Fruit fly (Drosophila melanogaster) whole organism, embryonic: ENCODE data around the gene Rbp.

Experiments
- BtbVII ChIP-seq: fragments of 200-800 bp; sonication (Bioruptor generic); optimal IDR thresholded peaks from 3 replicates; lab custom pipeline; 2017; ENCODE audit warnings: missing biosample characterization, mild to moderate bottlenecking, missing genetic modification characterization
- Bteb2 ChIP-seq: fragments of 200-800 bp; sonication (Bioruptor generic); optimal IDR thresholded peaks from 2 replicates; lab custom pipeline; 2016; ENCODE audit warnings: missing biosample characterization, missing genetic modification characterization
- CG13775 ChIP-seq: fragments of 200-800 bp; sonication (Bioruptor generic); optimal IDR thresholded peaks from 3 replicates; lab custom pipeline; 2017; ENCODE audit warnings: missing biosample characterization, mild to moderate bottlenecking, missing genetic modification characterization
- CG14441 ChIP-seq: fragments of 200-800 bp; sonication (Bioruptor generic); IDR thresholded peaks from 2 replicates; pipeline ENCODE4 v1.3.6; 2022; ENCODE audit warnings: missing biosample characterization, missing genetic modification characterization
- CG15011 ChIP-seq: fragments of 200-800 bp; sonication (Bioruptor generic); optimal IDR thresholded peaks from 3 replicates; lab custom pipeline; 2018; ENCODE audit warnings: missing biosample characterization, mild to moderate bottlenecking, missing genetic modification characterization
- CG15479 ChIP-seq: fragments of 200-800 bp; sonication (Bioruptor generic); optimal IDR thresholded peaks from 3 replicates; lab custom pipeline; 2019; ENCODE audit warnings: missing biosample characterization, mild to moderate bottlenecking, missing genetic modification characterization, moderate library complexity
- CG17361 ChIP-seq: fragments of 200-800 bp; sonication (Bioruptor generic); IDR thresholded peaks from 3 replicates; pipeline ENCODE4 v1.3.6; 2022; ENCODE audit warnings: missing biosample characterization, missing genetic modification characterization
- CG17802 ChIP-seq: fragments of 200-800 bp; sonication (Bioruptor generic); optimal IDR thresholded peaks from 2 replicates; lab custom pipeline; 2018; ENCODE audit warnings: missing biosample characterization, mild to moderate bottlenecking, missing genetic modification characterization, moderate library complexity
- CG17912 ChIP-seq: fragments of 200-800 bp; sonication (Bioruptor generic); optimal IDR thresholded peaks from 2 replicates; lab custom pipeline; 2018; ENCODE audit warnings: missing biosample characterization, mild to moderate bottlenecking, missing genetic modification characterization
- CG18599 ChIP-seq: fragments of 200-800 bp; sonication (Bioruptor generic); optimal IDR thresholded peaks from 3 replicates; lab custom pipeline; 2017; ENCODE audit warnings: missing biosample characterization, missing genetic modification characterization, mild to moderate bottlenecking, moderate library complexity, missing genetic modification reagents
- CG2116 ChIP-seq: fragments of 200-800 bp; sonication (Bioruptor generic); optimal IDR thresholded peaks from 3 replicates; lab custom pipeline; 2018; ENCODE audit warnings: missing biosample characterization, mild to moderate bottlenecking, missing genetic modification characterization
- CG2199 ChIP-seq: fragments of 200-800 bp; sonication (Bioruptor generic); IDR thresholded peaks from 3 replicates; pipeline ENCODE4 v1.3.6; 2022; ENCODE audit warnings: missing biosample characterization, missing genetic modification characterization
- CG2678 ChIP-seq: fragments of 200-800 bp; sonication (Bioruptor generic); optimal IDR thresholded peaks from 3 replicates; lab custom pipeline; 2019; ENCODE audit warnings: missing biosample characterization, mild to moderate bottlenecking, missing genetic modification characterization, moderate library complexity
- CG30403 ChIP-seq: fragments of 200-800 bp; sonication (Bioruptor generic); optimal IDR thresholded peaks from 3 replicates; lab custom pipeline; 2016; ENCODE audit warnings: missing biosample characterization, missing genetic modification characterization
- CG3281 ChIP-seq: fragments of 200-800 bp; sonication (Bioruptor generic); optimal IDR thresholded peaks from 3 replicates; lab custom pipeline; 2017; ENCODE audit warnings: missing biosample characterization, mild to moderate bottlenecking, missing genetic modification characterization
- CG34422 ChIP-seq: fragments of 200-800 bp; sonication (Bioruptor generic); IDR thresholded peaks from 3 replicates; pipeline ENCODE4 v1.3.6; 2022; ENCODE audit warnings: missing biosample characterization, missing genetic modification characterization
- CG3838 ChIP-seq: fragments of 200-800 bp; sonication (Bioruptor generic); optimal IDR thresholded peaks from 3 replicates; lab custom pipeline; 2016; ENCODE audit warnings: missing biosample characterization, missing genetic modification characterization
- CG4424 ChIP-seq: fragments of 200-800 bp; sonication (Bioruptor generic); optimal IDR thresholded peaks from 3 replicates; lab custom pipeline; 2016; ENCODE audit warnings: missing biosample characterization, missing genetic modification characterization
- CG6175 ChIP-seq: fragments of 200-800 bp; sonication (Bioruptor generic); IDR thresholded peaks from 3 replicates; pipeline ENCODE4 v1.3.6; 2022; ENCODE audit warnings: missing biosample characterization, missing genetic modification characterization
- CG8281 ChIP-seq: fragments of 200-800 bp; sonication (Bioruptor generic); optimal IDR thresholded peaks from 2 replicates; lab custom pipeline; 2018; ENCODE audit warnings: missing biosample characterization, mild to moderate bottlenecking, missing genetic modification characterization, moderate library complexity
- CG8388 ChIP-seq: fragments of 200-800 bp; sonication (Bioruptor generic); optimal IDR thresholded peaks from 2 replicates; lab custom pipeline; 2019; ENCODE audit warnings: missing biosample characterization, mild to moderate bottlenecking, missing genetic modification characterization, moderate library complexity
- CG9817 ChIP-seq: fragments of 200-800 bp; sonication (Bioruptor generic); optimal IDR thresholded peaks from 2 replicates; lab custom pipeline; 2018; ENCODE audit warnings: missing biosample characterization, mild to moderate bottlenecking, missing genetic modification characterization, moderate library complexity
- Dp ChIP-seq: fragments of 200-800 bp; sonication (Bioruptor generic); optimal IDR thresholded peaks from 2 replicates; lab custom pipeline; 2018; ENCODE audit warnings: missing biosample characterization, mild to moderate bottlenecking, missing genetic modification characterization, moderate library complexity
- Drgx ChIP-seq: fragments of 200-800 bp; sonication (Bioruptor generic); IDR thresholded peaks from 2 replicates; pipeline ENCODE4 v1.3.6; 2022; ENCODE audit warnings: missing biosample characterization, missing genetic modification characterization
- Ets65A ChIP-seq: fragments of 200-800 bp; sonication (Bioruptor generic); peaks from one replicate; lab custom pipeline; 2016; ENCODE audit warnings: missing biosample characterization, missing genetic modification characterization
- Med ChIP-seq: fragments of 200-800 bp; sonication (Bioruptor generic); peaks from one replicate; lab custom pipeline; 2016; ENCODE audit warnings: missing biosample characterization, missing genetic modification characterization, mild to moderate bottlenecking, inconsistent platforms, moderate library complexity
- Mrtf ChIP-seq: fragments of 200-800 bp; sonication (Bioruptor generic); IDR thresholded peaks from 3 replicates; pipeline ENCODE4 v1.3.6; 2022; ENCODE audit warnings: missing biosample characterization, missing genetic modification characterization
- NfI ChIP-seq: fragments of 200-800 bp; sonication (Bioruptor generic); optimal IDR thresholded peaks from 3 replicates; lab custom pipeline; 2018; ENCODE audit warnings: missing biosample characterization, mild to moderate bottlenecking, missing genetic modification characterization, moderate library complexity
- Oaz ChIP-seq: fragments of 200-800 bp; sonication (Bioruptor generic); IDR thresholded peaks from 2 replicates; pipeline ENCODE4 v1.3.6; 2022; ENCODE audit warnings: missing biosample characterization, missing genetic modification characterization
- Oli ChIP-seq: fragments of 200-800 bp; sonication (Bioruptor generic); optimal IDR thresholded peaks from 2 replicates; lab custom pipeline; 2018; ENCODE audit warnings: missing biosample characterization, mild to moderate bottlenecking, missing genetic modification characterization, moderate library complexity
- Ptx1 ChIP-seq: fragments of 200-800 bp; sonication (Bioruptor generic); IDR thresholded peaks from 2 replicates; pipeline ENCODE4 v1.3.6; 2022; ENCODE audit warnings: missing biosample characterization, missing genetic modification characterization
- Ravus ChIP-seq: fragments of 200-800 bp; sonication (Bioruptor generic); IDR thresholded peaks from 2 replicates; pipeline ENCODE4 v1.3.6; 2022; ENCODE audit warnings: missing biosample characterization, missing genetic modification characterization
- Rfx ChIP-seq: fragments of 200-800 bp; sonication (Bioruptor generic); IDR thresholded peaks from 2 replicates; pipeline ENCODE4 v1.3.6; 2022; ENCODE audit warnings: missing biosample characterization, missing genetic modification characterization
- Side ChIP-seq: fragments of 200-800 bp; sonication (Bioruptor generic); optimal IDR thresholded peaks from 2 replicates; lab custom pipeline; 2016; ENCODE audit warnings: missing biosample characterization, missing genetic modification characterization
- Xbp1 ChIP-seq: fragments of 200-800 bp; sonication (Bioruptor generic); optimal IDR thresholded peaks from 3 replicates; lab custom pipeline; 2016; ENCODE audit warnings: missing biosample characterization, mild to moderate bottlenecking, missing genetic modification characterization
- YL-1 ChIP-seq: fragments of 200-800 bp; sonication (Bioruptor generic); optimal IDR thresholded peaks from 3 replicates; lab custom pipeline; 2017; ENCODE audit warnings: missing biosample characterization, mild to moderate bottlenecking, missing genetic modification characterization
- aop ChIP-seq: fragments of 200-800 bp; sonication (Bioruptor generic); IDR thresholded peaks from 2 replicates; pipeline ENCODE4 v1.3.6; 2022; ENCODE audit warnings: missing biosample characterization, missing genetic modification characterization
- bab2 ChIP-seq: fragments of 200-800 bp; sonication (Bioruptor generic); optimal IDR thresholded peaks from 2 replicates; lab custom pipeline; 2016; ENCODE audit warnings: missing biosample characterization, missing genetic modification characterization
- cato ChIP-seq: fragments of 200-800 bp; sonication (Bioruptor generic); optimal IDR thresholded peaks from 2 replicates; lab custom pipeline; 2016; ENCODE audit warnings: missing biosample characterization, missing genetic modification characterization, borderline replicate concordance
- crp ChIP-seq, 2 experiments: fragments of 200-800 bp; sonication (Bioruptor generic); optimal IDR thresholded peaks; 2 replicates in 1 of 2; 3 replicates in 1 of 2; lab custom pipeline; 2017; ENCODE audit warnings: missing biosample characterization in 2 of 2, missing genetic modification characterization in 2 of 2, mild to moderate bottlenecking in 1 of 2, moderate library complexity in 1 of 2
- dmrt11E ChIP-seq: fragments of 200-800 bp; sonication (Bioruptor generic); optimal IDR thresholded peaks from 3 replicates; lab custom pipeline; 2018; ENCODE audit warnings: missing biosample characterization, mild to moderate bottlenecking, missing genetic modification characterization, moderate library complexity
- esg ChIP-seq: fragments of 200-800 bp; sonication (Bioruptor generic); conservative IDR thresholded peaks from 2 replicates; pipeline ENCODE4 v1.3.6; 2022; ENCODE audit warnings: missing biosample characterization, missing genetic modification characterization
- fd3F ChIP-seq: fragments of 200-800 bp; sonication (Bioruptor generic); optimal IDR thresholded peaks from 2 replicates; lab custom pipeline; 2018; ENCODE audit warnings: missing biosample characterization, mild to moderate bottlenecking, missing genetic modification characterization, moderate library complexity
- gce ChIP-seq: fragments of 200-800 bp; sonication (Bioruptor generic); IDR thresholded peaks from 3 replicates; pipeline ENCODE4 v1.3.6; 2022; ENCODE audit warnings: missing biosample characterization, missing genetic modification characterization
- maf-S ChIP-seq: fragments of 200-800 bp; sonication (Bioruptor generic); optimal IDR thresholded peaks from 2 replicates; lab custom pipeline; 2016; ENCODE audit warnings: missing biosample characterization, missing genetic modification characterization
- p53 ChIP-seq: fragments of 200-800 bp; sonication (Bioruptor generic); optimal IDR thresholded peaks from 2 replicates; lab custom pipeline; 2016; ENCODE audit warnings: missing biosample characterization, missing genetic modification characterization
- psq ChIP-seq: fragments of 200-800 bp; sonication (Bioruptor generic); optimal IDR thresholded peaks from 2 replicates; lab custom pipeline; 2017; ENCODE audit warnings: missing biosample characterization, missing genetic modification characterization
- sob ChIP-seq: fragments of 200-800 bp; sonication (Bioruptor generic); IDR thresholded peaks from 2 replicates; pipeline ENCODE4 v1.3.6; 2022; ENCODE audit warnings: missing biosample characterization, missing genetic modification characterization
- unpg ChIP-seq: fragments of 200-800 bp; sonication (Bioruptor generic); optimal IDR thresholded peaks from 3 replicates; lab custom pipeline; 2018; ENCODE audit warnings: missing biosample characterization, mild to moderate bottlenecking, missing genetic modification characterization, moderate library complexity
- zf30C ChIP-seq: fragments of 200-800 bp; sonication (Bioruptor generic); optimal IDR thresholded peaks from 3 replicates; lab custom pipeline; 2018; ENCODE audit warnings: missing biosample characterization, mild to moderate bottlenecking, missing genetic modification characterization

The Rbp gene

DNA sequence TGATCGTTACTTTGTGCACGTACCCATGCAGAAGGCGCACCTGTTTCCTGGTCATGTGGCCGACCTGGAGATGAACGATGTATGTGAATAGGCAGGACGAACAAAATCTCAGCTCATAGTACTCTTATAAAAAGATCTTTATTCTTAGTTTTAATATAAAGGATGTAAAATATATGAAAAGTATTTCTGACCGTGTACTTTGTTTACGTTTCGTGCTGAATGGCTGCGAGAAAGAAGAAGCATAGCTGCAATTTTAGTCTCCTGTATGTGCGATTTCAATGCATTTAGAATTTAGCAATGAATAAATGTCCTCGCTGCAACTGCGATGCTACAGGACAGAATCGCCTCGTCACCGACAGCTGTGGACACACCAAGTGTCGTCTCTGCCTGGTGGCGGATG, 26.6 kb upstream of the Rbp start, which contains the start of the genes CG42726 and CG42727 (continued):
- TF ChIP-seq YL-1 (GFP tag; lab: Kevin White, UChicago) (peak; percentile 21), Ets65A (no peak), CG3281 (GFP tag; lab: Kevin White, UChicago) (peak; percentile 39), CG15479 (GFP tag; lab: Kevin White, UChicago) (no peak), Mrtf (GFP tag; lab: Robert Waterston, UW) (0 out of 3 replicates have a peak, but pooled peaks have one; percentile 12), maf-S (no peak), CG6175 (GFP tag; lab: Robert Waterston, UW) (0 out of 3 replicates have a peak, but pooled peaks have one; percentile 18), CG17802 (tag; lab: Kevin White, UChicago) (no peak), CG15011 (GFP tag; lab: Kevin White, UChicago) (no peak), Med (peak; percentile 89), CG9817 (tag; lab: Kevin White, UChicago) (peak; percentile 40), CG14441 (GFP tag; lab: Robert Waterston, UW) (0 out of 2 replicates have a peak, but pooled peaks have one; percentile 26), Bteb2 (peak; percentile 27), unpg (GFP tag; lab: Kevin White, UChicago) (peak; percentile 50), Oli (peak; percentile 26), dmrt11E (tag; lab: Kevin White, UChicago) (peak; percentile 9), Ravus (no peak), Side (no peak), sob (GFP tag; lab: Robert Waterston, UW) (0 out of 2 replicates have a peak, but pooled peaks have one; percentile 42), fd3F (GFP tag; lab: Kevin White, UChicago) (no peak), CG2199 (GFP tag; lab: Robert Waterston, UW) (no peak), crp (GFP tag; optimal IDR thresholded peaks at IDR 0.05; lab: Kevin White, UChicago) (peak in 1 of 2 experiments; percentile 62), NfI (GFP tag; lab: Kevin White, UChicago) (peak; percentile 36), Xbp1 (GFP tag; lab: Kevin White, UChicago) (peak; percentile 37), CG13775 (GFP tag; lab: Kevin White, UChicago) (peak; percentile 14), CG17361 (GFP tag; lab: Robert Waterston, UW) (0 out of 3 replicates have a peak, but pooled peaks have one; percentile 15), zf30C (GFP tag; lab: Kevin White, UChicago) (peak; percentile 96), Dp (no peak), Rfx (peak; percentile 50; the same call in 1 of the 2 replicates), CG2116 (GFP tag; lab: Kevin White, UChicago) (peak; percentile 13), cato (peak; percentile 0), psq (GFP tag; lab: Kevin White, UChicago) (no peak), Oaz (GFP tag; lab: Robert Waterston, UW) (peak; percentile 11; the same call in 1 of the 2 replicates), p53 (GFP tag; lab: Kevin White, UChicago) (no peak), esg (0 out of 2 replicates have a peak, but pooled peaks have one; percentile 19), CG8388 (GFP tag; lab: Kevin White, UChicago) (peak; percentile 2), CG30403 (GFP tag; lab: Kevin White, UChicago) (peak; percentile 45), bab2 (GFP tag; lab: Kevin White, UChicago) (no peak), CG3838 (GFP tag; lab: Kevin White, UChicago) (peak; percentile 2), CG17912 (GFP tag; lab: Kevin White, UChicago) (no peak), CG4424 (GFP tag; lab: Kevin White, UChicago) (peak; percentile 26), Drgx (GFP tag; lab: Robert Waterston, UW) (peak; percentile 62; the same call in 1 of the 2 replicates), aop (GFP tag; lab: Robert Waterston, UW) (no peak), CG8281 (no peak), Ptx1 (GFP tag; lab: Robert Waterston, UW) (peak; percentile 31; the same call in 1 of the 2 replicates), gce (0 out of 3 replicates have a peak, but pooled peaks have one; percentile 27), CG2678 (tag; lab: Kevin White, UChicago) (peak; percentile 43), BtbVII (GFP tag; lab: Kevin White, UChicago) (no peak), CG18599 (GFP tag; lab: Kevin White, UChicago) (peak; percentile 5), CG34422 (0 out of 3 replicates have a peak, but pooled peaks have one; percentile 39)
